Worm (Caenorhabditis elegans) whole organism, midembryonic: ENCODE results near the gene gex-5.

Experiments used
- cog-1 ChIP-seq: sonication (generic microtip); optimal IDR thresholded peaks from 2 replicates; lab custom pipeline; 2016; ENCODE audit warnings: missing genetic modification characterization, missing compliant biosample characterization
- flt-1 ChIP-seq: fragments of 200-800 bp; sonication (Bioruptor generic); IDR thresholded peaks from 2 replicates; pipeline ENCODE4 v1.3.6; 2022; ENCODE audit warnings: missing genetic modification characterization, missing compliant biosample characterization
- ref-1 ChIP-seq: fragments of 200-800 bp; sonication (Bioruptor generic); conservative IDR thresholded peaks from 2 replicates; pipeline ENCODE4 v1.3.6; 2022; ENCODE audit warnings: missing genetic modification reagents, missing genetic modification characterization, missing compliant biosample characterization
- ztf-23 ChIP-seq: fragments of 200-800 bp; sonication (Bioruptor generic); IDR thresholded peaks from 2 replicates; pipeline ENCODE4 v1.3.6; 2022; ENCODE audit warnings: missing genetic modification reagents, missing genetic modification characterization, missing compliant biosample characterization
- ztf-29 ChIP-seq: fragments of 200-800 bp; sonication (Bioruptor generic); IDR thresholded peaks from 2 replicates; pipeline ENCODE4 v1.3.6; 2022; ENCODE audit warnings: missing genetic modification reagents, missing genetic modification characterization, missing compliant biosample characterization

DNA sequence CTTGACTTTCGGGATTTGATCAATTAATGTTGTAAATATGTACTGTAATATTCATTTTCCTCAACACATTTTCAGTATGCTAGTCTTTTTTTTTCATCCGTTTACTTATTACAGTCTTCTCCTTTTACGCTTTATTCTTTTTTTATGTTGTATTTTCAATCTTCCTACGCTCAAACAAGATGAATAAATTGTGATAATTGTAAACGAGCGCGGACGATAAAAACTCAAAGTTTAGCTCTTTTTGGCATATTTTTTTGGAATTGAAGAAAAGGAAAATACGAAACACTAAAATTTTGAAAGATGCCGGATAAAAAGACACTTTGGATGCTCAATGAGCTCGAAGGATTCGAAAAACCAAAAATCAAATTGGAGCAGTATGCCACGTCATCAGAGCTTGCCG lies 20.9 kb upstream of the gex-5 start, which contains the start of gene metl-5:
- no peak for TF ChIP-seq cog-1 (tag; lab: Kevin White, UChicago)
- TF ChIP-seq flt-1 (GFP tag; lab: Robert Waterston, UW), result no peak
- TF ChIP-seq ztf-29 (GFP tag; lab: Robert Waterston, UW), result no peak
- no peak for TF ChIP-seq ref-1 (GFP tag; lab: Robert Waterston, UW)
- no peak for TF ChIP-seq ztf-23 (GFP tag; lab: Robert Waterston, UW)
